Worm (Caenorhabditis elegans) whole organism, late embryonic: Measurements from ENCODE around the gene pmp-2.
A peak's percentile ranks its signal among the peaks of the same experiment; 100 is the strongest.

Experiments used
- C08G9.2 ChIP-seq: sonication (generic microtip); optimal IDR thresholded peaks from 2 replicates; lab custom pipeline; 2016; ENCODE audit warnings: mild to moderate bottlenecking, missing genetic modification characterization, moderate library complexity, missing compliant biosample characterization
- K02D7.2 ChIP-seq: sonication (generic microtip); optimal IDR thresholded peaks from 2 replicates; lab custom pipeline; 2017; ENCODE audit warnings: mild to moderate bottlenecking, missing genetic modification characterization, missing compliant biosample characterization
- T23F11.4 ChIP-seq: fragments of 200-800 bp; sonication (Bioruptor generic); optimal IDR thresholded peaks from 2 replicates; lab custom pipeline; 2018; ENCODE audit warnings: mild to moderate bottlenecking, missing genetic modification characterization, missing compliant biosample characterization
- ahr-1 ChIP-seq: sonication (generic microtip); optimal IDR thresholded peaks from 2 replicates; lab custom pipeline; 2016; ENCODE audit warnings: missing genetic modification characterization, missing compliant biosample characterization
- ceh-14 ChIP-seq: sonication (generic microtip); optimal IDR thresholded peaks from 2 replicates; lab custom pipeline; 2016; ENCODE audit warnings: missing genotype, missing genetic modification characterization, missing compliant biosample characterization
- ceh-18 ChIP-seq: sonication (generic microtip); optimal IDR thresholded peaks from 2 replicates; lab custom pipeline; 2016; ENCODE audit warnings: missing genetic modification characterization, missing compliant biosample characterization
- ceh-34 ChIP-seq: sonication (generic microtip); optimal IDR thresholded peaks from 2 replicates; lab custom pipeline; 2016; ENCODE audit warnings: mild to moderate bottlenecking, missing genetic modification characterization, missing compliant biosample characterization
- ceh-6 ChIP-seq: fragments of 200-800 bp; sonication (Bioruptor generic); optimal IDR thresholded peaks from 2 replicates; lab custom pipeline; 2018; ENCODE audit warnings: mild to moderate bottlenecking, missing genetic modification characterization, missing compliant biosample characterization
- dmd-4 ChIP-seq: sonication (generic microtip); optimal IDR thresholded peaks from 2 replicates; lab custom pipeline; 2016; ENCODE audit warnings: borderline replicate concordance, missing genetic modification characterization, missing compliant biosample characterization
- eyg-1 ChIP-seq: sonication (generic microtip); optimal IDR thresholded peaks from 2 replicates; lab custom pipeline; 2016; ENCODE audit warnings: missing genotype, missing genetic modification characterization, missing compliant biosample characterization
- fkh-6 ChIP-seq: sonication (generic microtip); optimal IDR thresholded peaks from 2 replicates; lab custom pipeline; 2016; ENCODE audit warnings: missing genetic modification characterization, missing compliant biosample characterization
- hlh-30 ChIP-seq: sonication (generic microtip); optimal IDR thresholded peaks from 2 replicates; lab custom pipeline; 2017; ENCODE audit warnings: antibody characterized with exemption, missing genetic modification characterization, missing compliant biosample characterization; ENCODE audit not compliant: insufficient read depth
- hlh-6 ChIP-seq: sonication (generic microtip); optimal IDR thresholded peaks from 2 replicates; lab custom pipeline; 2016; ENCODE audit warnings: missing genotype, missing genetic modification characterization, missing compliant biosample characterization
- lin-11 ChIP-seq: fragments of 200-800 bp; sonication (Bioruptor generic); optimal IDR thresholded peaks from 2 replicates; lab custom pipeline; 2018; ENCODE audit warnings: mild to moderate bottlenecking, missing genetic modification characterization, missing compliant biosample characterization
- madf-2 ChIP-seq: sonication (generic microtip); optimal IDR thresholded peaks from 2 replicates; lab custom pipeline; 2017; ENCODE audit warnings: missing genetic modification characterization, missing compliant biosample characterization
- mec-3 ChIP-seq: sonication (generic microtip); optimal IDR thresholded peaks from 2 replicates; lab custom pipeline; 2016; ENCODE audit warnings: borderline replicate concordance, missing genetic modification characterization, missing compliant biosample characterization
- nfya-1 ChIP-seq: sonication (generic microtip); optimal IDR thresholded peaks from 2 replicates; lab custom pipeline; 2017; ENCODE audit warnings: missing genetic modification characterization, mild to moderate bottlenecking, missing compliant biosample characterization, antibody characterized with exemption, moderate library complexity
- nhr-232 ChIP-seq: sonication (generic microtip); optimal IDR thresholded peaks from 2 replicates; lab custom pipeline; 2016; ENCODE audit warnings: missing genetic modification characterization, missing compliant biosample characterization
- odd-2 ChIP-seq: sonication (generic microtip); optimal IDR thresholded peaks from 2 replicates; lab custom pipeline; 2017; ENCODE audit warnings: antibody characterized with exemption, mild to moderate bottlenecking, missing genetic modification characterization, missing compliant biosample characterization
- pag-3 ChIP-seq: sonication (generic microtip); optimal IDR thresholded peaks from 2 replicates; lab custom pipeline; 2016; ENCODE audit warnings: missing compliant biosample characterization, missing genetic modification characterization, borderline replicate concordance
- pqm-1 ChIP-seq: sonication (generic microtip); optimal IDR thresholded peaks from 2 replicates; lab custom pipeline; 2016; ENCODE audit warnings: missing genetic modification characterization, missing compliant biosample characterization
- pros-1 ChIP-seq: fragments of 150-350 bp; optimal IDR thresholded peaks from 2 replicates; lab custom pipeline; 2014; ENCODE audit warnings: missing biosample characterization, missing genetic modification reagents, missing genetic modification characterization
- rnt-1 ChIP-seq: sonication (generic microtip); optimal IDR thresholded peaks from 2 replicates; lab custom pipeline; 2016; ENCODE audit warnings: missing genetic modification characterization, missing compliant biosample characterization
- sdc-2 ChIP-seq: sonication (generic microtip); optimal IDR thresholded peaks from 2 replicates; lab custom pipeline; 2016; ENCODE audit warnings: missing genotype, missing genetic modification characterization, missing compliant biosample characterization
- syd-9 ChIP-seq: sonication (generic microtip); optimal IDR thresholded peaks from 2 replicates; lab custom pipeline; 2016; ENCODE audit warnings: mild to moderate bottlenecking, missing genetic modification characterization, moderate library complexity, missing compliant biosample characterization
- tbx-2 ChIP-seq: sonication (generic microtip); optimal IDR thresholded peaks from 2 replicates; lab custom pipeline; 2016; ENCODE audit warnings: missing genetic modification characterization, missing compliant biosample characterization
- ttx-3 ChIP-seq: sonication (generic microtip); optimal IDR thresholded peaks from 2 replicates; lab custom pipeline; 2016; ENCODE audit warnings: missing genetic modification reagents, missing genetic modification characterization, missing compliant biosample characterization
- unc-3 ChIP-seq, 2 experiments: fragments of 200-800 bp in 1 of 2; sonication (Bioruptor generic) in 1 of 2; sonication (generic microtip) in 1 of 2; conservative IDR thresholded peaks in 1 of 2; optimal IDR thresholded peaks in 1 of 2; 2 replicates each; pipeline versions ENCODE4 v1.3.6 to Lab custom; 2016 to 2022; ENCODE audit warnings: missing compliant biosample characterization in 2 of 2, missing genetic modification characterization in 2 of 2, missing genetic modification reagents in 1 of 2
- unc-42 ChIP-seq: sonication (generic microtip); optimal IDR thresholded peaks from 2 replicates; lab custom pipeline; 2016; ENCODE audit warnings: missing genotype, missing genetic modification characterization, missing compliant biosample characterization
- unc-55 ChIP-seq: sonication (generic microtip); optimal IDR thresholded peaks from 2 replicates; lab custom pipeline; 2017; ENCODE audit warnings: missing biosample characterization, missing genetic modification reagents, missing genetic modification characterization
- unc-86 ChIP-seq: sonication (generic microtip); optimal IDR thresholded peaks from 2 replicates; lab custom pipeline; 2016; ENCODE audit warnings: missing genetic modification characterization, missing compliant biosample characterization
- zip-5 ChIP-seq: sonication (generic microtip); optimal IDR thresholded peaks from 2 replicates; lab custom pipeline; 2016; ENCODE audit warnings: missing genetic modification characterization, missing compliant biosample characterization

The pmp-2 gene

DNA sequence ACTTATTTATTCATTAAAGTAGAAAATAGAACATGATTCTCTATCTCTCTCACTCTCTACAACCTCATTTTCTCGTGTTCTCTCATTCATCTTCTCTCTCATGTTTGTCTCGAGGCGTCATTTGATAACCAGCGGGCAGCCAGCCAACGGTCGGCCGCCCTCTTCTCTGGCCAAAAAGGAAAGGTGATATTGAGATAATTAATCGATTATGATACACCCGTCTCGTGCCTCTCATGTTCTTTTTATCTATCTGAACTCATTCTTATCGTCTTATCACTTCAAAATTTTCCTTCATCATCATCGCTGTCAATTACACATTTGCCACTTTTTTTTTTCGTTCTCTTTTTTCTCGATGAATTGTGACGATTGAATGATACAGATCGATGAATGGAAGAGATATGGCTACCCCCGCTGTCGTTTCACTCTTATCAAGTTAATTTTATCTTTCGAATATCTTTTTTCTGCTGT is 44.9 kb downstream of the pmp-2 start (continued):
- no peak for TF ChIP-seq syd-9 (tag; lab: Kevin White, UChicago)
- TF ChIP-seq, all 69 proteins: peak for 9

DNA sequence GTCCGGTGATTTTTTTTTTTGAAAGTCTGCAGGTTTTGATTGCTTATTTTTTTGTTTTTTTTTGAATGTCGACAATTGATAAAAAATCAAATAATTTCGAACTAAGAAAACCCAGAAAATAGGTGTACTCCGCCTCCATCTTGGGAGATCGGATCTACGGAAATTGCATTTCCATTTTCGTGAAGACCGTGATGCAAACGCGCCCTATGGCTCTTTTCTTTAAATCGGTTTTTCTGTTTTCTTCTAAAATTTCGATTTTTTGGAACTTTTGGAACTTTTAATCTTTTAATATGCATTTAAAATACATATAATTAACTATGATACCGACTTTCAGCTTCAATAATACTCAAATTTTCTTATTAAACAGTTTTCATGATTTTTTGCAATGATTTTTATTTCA is 45.6 kb downstream of the pmp-2 start:
- TF ChIP-seq tbx-2 = no peak
- TF ChIP-seq, all 69 proteins: peak for 0

DNA sequence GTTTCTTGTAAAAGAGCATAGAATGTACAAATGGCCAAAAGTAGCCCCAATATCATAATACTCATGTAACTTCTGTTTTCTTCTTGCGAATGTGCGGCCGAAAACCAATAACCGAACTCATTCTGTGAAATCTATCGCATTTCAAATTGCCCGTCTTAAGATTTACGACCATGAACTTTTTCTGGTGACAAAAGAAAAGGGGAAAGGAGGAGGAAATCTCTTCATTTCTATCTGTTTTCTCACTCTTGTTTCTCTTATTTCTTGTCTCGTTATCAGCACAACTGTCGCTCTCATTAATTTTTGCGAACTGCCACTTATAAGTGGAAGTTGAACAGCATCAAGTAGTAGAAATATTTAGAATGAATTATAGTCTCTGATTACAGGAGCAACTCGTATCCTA is 46.5 kb downstream of the pmp-2 start:
- TF ChIP-seq unc-3 (GFP tag; conservative IDR thresholded peaks at IDR 0.05; lab: Robert Waterston, UW) (no peak), unc-3 (tag; optimal IDR thresholded peaks at IDR 0.05; lab: Kevin White, UChicago) (no peak), lin-11 (tag; lab: Kevin White, UChicago) (no peak), fkh-6 (tag; lab: Kevin White, UChicago) (no peak), ceh-6 (GFP tag; lab: Kevin White, UChicago) (no peak), syd-9 (tag; lab: Kevin White, UChicago) (no peak), pag-3 (tag; lab: Kevin White, UChicago) (no peak), unc-55 (GFP tag; lab: Kevin White, UChicago) (peak; percentile 70), rnt-1 (tag; lab: Kevin White, UChicago) (peak; percentile 34), zip-5 (tag; lab: Kevin White, UChicago) (no peak), ceh-18 (peak; percentile 52), nhr-232 (tag; lab: Kevin White, UChicago) (no peak), sdc-2 (tag; lab: Kevin White, UChicago) (no peak), pqm-1 (tag; lab: Kevin White, UChicago) (no peak), nfya-1 (tag; lab: Kevin White, UChicago) (peak; percentile 10), ttx-3 (no peak)
- TF ChIP-seq, all 69 proteins: peak for 4

DNA sequence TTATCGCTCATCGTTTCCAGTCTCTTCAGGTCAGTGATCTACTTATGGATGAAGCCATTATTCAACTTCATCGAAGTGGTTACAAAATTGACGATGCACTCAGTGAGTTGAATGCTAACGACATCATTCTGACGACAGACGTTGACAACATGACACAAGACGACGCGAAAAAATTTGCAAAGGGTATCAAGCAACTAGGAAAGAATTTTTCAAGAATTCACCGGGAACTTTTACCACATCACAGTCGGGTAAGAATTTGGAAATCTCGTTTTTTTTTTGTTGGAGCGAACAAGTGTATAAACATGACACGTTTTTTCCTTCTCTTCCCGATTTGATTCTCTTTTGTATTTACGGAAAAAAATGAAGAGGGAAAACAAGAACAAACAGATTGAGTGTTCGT is 46.9 kb downstream of the pmp-2 start:
- TF ChIP-seq unc-3 (GFP tag; conservative IDR thresholded peaks at IDR 0.05; lab: Robert Waterston, UW) (no peak), unc-3 (tag; optimal IDR thresholded peaks at IDR 0.05; lab: Kevin White, UChicago) (no peak), ahr-1 (tag; lab: Kevin White, UChicago) (no peak), nfya-1 (tag; lab: Kevin White, UChicago) (no peak), unc-42 (no peak), lin-11 (tag; lab: Kevin White, UChicago) (no peak), ceh-18 (no peak), pqm-1 (tag; lab: Kevin White, UChicago) (no peak), madf-2 (tag; lab: Kevin White, UChicago) (no peak), mec-3 (tag; lab: Kevin White, UChicago) (no peak), unc-55 (GFP tag; lab: Kevin White, UChicago) (no peak), ceh-14 (tag; lab: Kevin White, UChicago) (no peak), pros-1 (tag; lab: Kevin White, UChicago) (no peak), C08G9.2 (tag; lab: Kevin White, UChicago) (no peak), unc-86 (no peak), dmd-4 (tag; lab: Kevin White, UChicago) (no peak), T23F11.4 (GFP tag; lab: Kevin White, UChicago) (no peak), hlh-30 (tag; lab: Kevin White, UChicago) (no peak)
- TF ChIP-seq, all 69 proteins: peak for 0

DNA sequence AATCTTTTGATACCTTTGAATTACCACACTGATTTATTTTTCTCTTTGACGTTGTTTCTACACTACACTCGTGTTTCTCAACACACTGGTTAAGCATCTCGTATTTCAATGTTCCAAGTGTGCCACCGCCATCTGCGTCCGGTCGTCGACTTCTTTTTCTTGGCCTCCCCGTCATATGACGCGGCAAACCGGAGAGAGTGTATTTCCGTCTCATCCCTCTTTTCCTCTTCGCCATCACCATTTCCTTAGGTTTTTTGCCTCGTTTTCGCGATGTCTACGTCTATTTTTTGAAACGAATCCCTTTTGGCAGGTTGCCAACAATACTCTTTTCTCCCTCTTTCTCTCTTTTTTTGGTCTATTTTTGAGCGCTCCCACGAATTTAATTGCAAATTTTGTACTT is 48.6 kb downstream of the pmp-2 start:
- TF ChIP-seq eyg-1 = peak; percentile 20
- no peak for TF ChIP-seq K02D7.2
- TF ChIP-seq ceh-18 = peak; percentile 30
- no peak for TF ChIP-seq odd-2 (tag; lab: Kevin White, UChicago)
- TF ChIP-seq nfya-1 (tag; lab: Kevin White, UChicago) = peak; percentile 29
- TF ChIP-seq hlh-30 (tag; lab: Kevin White, UChicago) = peak; percentile 75
- peak; percentile 46 for TF ChIP-seq tbx-2
- peak; percentile 96 for TF ChIP-seq ceh-34 (tag; lab: Kevin White, UChicago)
- TF ChIP-seq hlh-6 (tag; lab: Kevin White, UChicago) = no peak
